Fruit fly (Drosophila melanogaster): ENCODE data around the gene ko.

dm6 chr3L:21037404-21037803 is 93.6 kb downstream of the ko start:
- peak; percentile 13 for TF ChIP-seq CG3995 (GFP tag; optimal IDR thresholded peaks at IDR 0.05)
- TF ChIP-seq CG10565 (GFP tag; optimal IDR thresholded peaks at IDR 0.05), result no peak
- no peak for TF ChIP-seq Lim3 (GFP tag; IDR thresholded peaks at IDR 0.05)
- peak; percentile 74 for TF ChIP-seq CG2889 (GFP tag; IDR thresholded peaks at IDR 0.05)
- TF ChIP-seq dimm (GFP tag; IDR thresholded peaks at IDR 0.05), result 0 out of 2 replicates have a peak, but pooled peaks have one; percentile 44
- peak; percentile 90 for TF ChIP-seq CG15269 (tag; optimal IDR thresholded peaks at IDR 0.05)
- TF ChIP-seq CG3163 (GFP tag; optimal IDR thresholded peaks at IDR 0.05), result peak; percentile 2
- no peak for TF ChIP-seq mld (GFP tag; IDR thresholded peaks at IDR 0.05; ENCODE audit: partially characterized antibody)
- TF ChIP-seq ac (GFP tag; optimal IDR thresholded peaks at IDR 0.05), result no peak
